Worm (Caenorhabditis elegans) whole organism, L2 larva: ENCODE data around the gene R08C7.4.
A peak's percentile ranks its signal among the peaks of the same experiment; 100 is the strongest.

ENCODE experiments used
- C34F6.9 ChIP-seq: fragments of 150-350 bp; optimal IDR thresholded peaks from 2 replicates; lab custom pipeline; 2014; ENCODE audit warnings: missing biosample characterization, missing genetic modification characterization
- F13H6.1 ChIP-seq: sonication (generic microtip); optimal IDR thresholded peaks from 2 replicates; lab custom pipeline; 2016; ENCODE audit warnings: missing genetic modification characterization, missing compliant biosample characterization
- R02D3.7 ChIP-seq: fragments of 150-350 bp; optimal IDR thresholded peaks from 2 replicates; lab custom pipeline; 2014; ENCODE audit warnings: missing biosample characterization, missing genetic modification characterization
- Y55F3AM.14 ChIP-seq: fragments of 200-800 bp; sonication (Bioruptor generic); optimal IDR thresholded peaks from 2 replicates; lab custom pipeline; 2018; ENCODE audit warnings: mild to moderate bottlenecking, missing genetic modification characterization, missing compliant biosample characterization
- ZK546.5 ChIP-seq: sonication (generic microtip); optimal IDR thresholded peaks from 2 replicates; lab custom pipeline; 2017; ENCODE audit warnings: missing biosample characterization, missing genetic modification characterization
- aly-2 ChIP-seq: fragments of 150-350 bp; optimal IDR thresholded peaks from 2 replicates; lab custom pipeline; 2014; ENCODE audit warnings: missing biosample characterization, missing genetic modification characterization
- ama-1 ChIP-seq: fragments of 150-350 bp; optimal IDR thresholded peaks from 2 replicates; lab custom pipeline; 2018; ENCODE audit warnings: inconsistent platforms
- blmp-1 ChIP-seq: sonication (generic microtip); optimal IDR thresholded peaks from 2 replicates; lab custom pipeline; 2017; ENCODE audit warnings: missing genetic modification characterization, mild to moderate bottlenecking, missing compliant biosample characterization, antibody characterized with exemption, moderate library complexity; ENCODE audit not compliant: insufficient read depth
- ceh-16 ChIP-seq: fragments of 150-350 bp; optimal IDR thresholded peaks from 2 replicates; lab custom pipeline; 2014; ENCODE audit warnings: missing biosample characterization, missing genetic modification characterization
- ceh-82 ChIP-seq: fragments of 150-350 bp; optimal IDR thresholded peaks from 2 replicates; lab custom pipeline; 2014; ENCODE audit warnings: missing biosample characterization, missing genetic modification characterization
- crh-2 ChIP-seq: sonication (generic microtip); optimal IDR thresholded peaks from 2 replicates; lab custom pipeline; 2017; ENCODE audit warnings: missing biosample characterization, missing genetic modification characterization
- dmd-4 ChIP-seq: sonication (generic microtip); optimal IDR thresholded peaks from 2 replicates; lab custom pipeline; 2017; ENCODE audit warnings: missing biosample characterization, missing genetic modification characterization
- egl-27 ChIP-seq: sonication (generic microtip); optimal IDR thresholded peaks from 3 replicates; lab custom pipeline; 2017; ENCODE audit warnings: missing biosample characterization, missing genetic modification reagents, missing genetic modification characterization
- elt-1 ChIP-seq: fragments of 150-350 bp; optimal IDR thresholded peaks from 2 replicates; lab custom pipeline; 2014; ENCODE audit warnings: missing biosample characterization, missing genetic modification characterization
- elt-3 ChIP-seq: sonication (generic microtip); optimal IDR thresholded peaks from 2 replicates; lab custom pipeline; 2017; ENCODE audit warnings: missing biosample characterization, missing genetic modification characterization
- fos-1 ChIP-seq: fragments of 150-350 bp; optimal IDR thresholded peaks from 2 replicates; lab custom pipeline; 2014; ENCODE audit warnings: missing biosample characterization, missing genetic modification characterization
- gmeb-1 ChIP-seq: fragments of 150-350 bp; optimal IDR thresholded peaks from 2 replicates; lab custom pipeline; 2014; ENCODE audit warnings: missing biosample characterization, missing genetic modification characterization
- lin-11 ChIP-seq: fragments of 150-350 bp; sonication (generic microtip); optimal IDR thresholded peaks from 2 replicates; lab custom pipeline; 2014; ENCODE audit warnings: missing biosample characterization, missing genetic modification characterization, inconsistent platforms, mixed read lengths
- lin-13 ChIP-seq: fragments of 150-350 bp; optimal IDR thresholded peaks from 2 replicates; lab custom pipeline; 2014; ENCODE audit warnings: missing biosample characterization, missing genetic modification reagents, missing genetic modification characterization
- lsy-2 ChIP-seq, 2 experiments: fragments of 150-350 bp in 1 of 2; sonication (generic microtip) in 1 of 2; optimal IDR thresholded peaks; 2 replicates each; lab custom pipeline; 2014 to 2017; ENCODE audit warnings: missing biosample characterization in 2 of 2, missing genetic modification characterization in 2 of 2
- mab-5 ChIP-seq: fragments of 150-350 bp; optimal IDR thresholded peaks from 2 replicates; lab custom pipeline; 2014; ENCODE audit warnings: missing biosample characterization, missing genetic modification characterization
- mbf-1 ChIP-seq: sonication (generic microtip); optimal IDR thresholded peaks from 2 replicates; lab custom pipeline; 2017; ENCODE audit warnings: missing biosample characterization, missing genetic modification characterization
- mdl-1 ChIP-seq, 2 experiments: fragments of 150-350 bp in 1 of 2; sonication (generic microtip) in 1 of 2; optimal IDR thresholded peaks; 2 replicates each; lab custom pipeline; 2017; ENCODE audit warnings: missing biosample characterization in 2 of 2, missing genetic modification characterization in 2 of 2
- nhr-10 ChIP-seq: sonication (generic microtip); optimal IDR thresholded peaks from 2 replicates; lab custom pipeline; 2017; ENCODE audit warnings: missing biosample characterization, missing genetic modification characterization
- nhr-11 ChIP-seq: fragments of 150-350 bp; optimal IDR thresholded peaks from 2 replicates; lab custom pipeline; 2014; ENCODE audit warnings: missing biosample characterization, missing genetic modification characterization
- nhr-12 ChIP-seq: fragments of 150-350 bp; optimal IDR thresholded peaks from 2 replicates; lab custom pipeline; 2014; ENCODE audit warnings: missing biosample characterization, missing genetic modification characterization
- nhr-129 ChIP-seq: fragments of 150-350 bp; optimal IDR thresholded peaks from 2 replicates; lab custom pipeline; 2014; ENCODE audit warnings: missing biosample characterization, missing genetic modification characterization
- nhr-21 ChIP-seq: fragments of 150-350 bp; optimal IDR thresholded peaks from 2 replicates; lab custom pipeline; 2014; ENCODE audit warnings: missing biosample characterization, missing genetic modification characterization
- nhr-23 ChIP-seq: fragments of 150-350 bp; optimal IDR thresholded peaks from 2 replicates; lab custom pipeline; 2014; ENCODE audit warnings: missing biosample characterization, missing genetic modification reagents, missing genetic modification characterization
- nhr-25 ChIP-seq: fragments of 150-350 bp; sonication (generic microtip); optimal IDR thresholded peaks from 3 replicates; lab custom pipeline; 2014; ENCODE audit warnings: missing biosample characterization, missing genetic modification characterization
- nhr-6 ChIP-seq: fragments of 150-350 bp; optimal IDR thresholded peaks from 2 replicates; lab custom pipeline; 2014; ENCODE audit warnings: missing biosample characterization, missing genetic modification characterization
- peb-1 ChIP-seq: fragments of 150-350 bp; optimal IDR thresholded peaks from 2 replicates; lab custom pipeline; 2014; ENCODE audit warnings: missing biosample characterization, missing genetic modification characterization
- sem-4 ChIP-seq: fragments of 150-350 bp; optimal IDR thresholded peaks from 2 replicates; lab custom pipeline; 2014; ENCODE audit warnings: missing biosample characterization, missing genetic modification reagents, missing genetic modification characterization
- skn-1 ChIP-seq: sonication (generic microtip); optimal IDR thresholded peaks from 2 replicates; lab custom pipeline; 2017; ENCODE audit warnings: missing biosample characterization, missing genetic modification characterization
- sma-3 ChIP-seq: sonication (generic microtip); optimal IDR thresholded peaks from 2 replicates; lab custom pipeline; 2016; ENCODE audit warnings: missing genetic modification reagents, missing genetic modification characterization, missing compliant biosample characterization
- sma-9 ChIP-seq, 2 experiments: fragments of 150-350 bp in 1 of 2; sonication (generic microtip) in 1 of 2; optimal IDR thresholded peaks; 2 replicates each; lab custom pipeline; 2014 to 2016; ENCODE audit warnings: missing genetic modification characterization in 2 of 2, mild to moderate bottlenecking in 1 of 2, missing biosample characterization in 1 of 2, missing compliant biosample characterization in 1 of 2, missing genetic modification reagents in 1 of 2, moderate library complexity in 1 of 2
- unc-39 ChIP-seq: fragments of 150-350 bp; optimal IDR thresholded peaks from 2 replicates; lab custom pipeline; 2014; ENCODE audit warnings: missing biosample characterization, missing genetic modification characterization
- unc-55 ChIP-seq: fragments of 150-350 bp; sonication (generic microtip); optimal IDR thresholded peaks from 3 replicates; lab custom pipeline; 2014; ENCODE audit warnings: missing biosample characterization, missing genetic modification reagents, missing genetic modification characterization
- zag-1 ChIP-seq: fragments of 150-350 bp; optimal IDR thresholded peaks from 2 replicates; lab custom pipeline; 2014; ENCODE audit warnings: missing biosample characterization, missing genetic modification characterization
- ztf-1 ChIP-seq: fragments of 200-800 bp; sonication (Bioruptor generic); conservative IDR thresholded peaks from 2 replicates; pipeline ENCODE4 v1.3.6; 2022; ENCODE audit warnings: missing genetic modification characterization, missing compliant biosample characterization
- ztf-11 ChIP-seq: sonication (generic microtip); optimal IDR thresholded peaks from 2 replicates; lab custom pipeline; 2017; ENCODE audit warnings: missing biosample characterization, missing genetic modification characterization
- ztf-4 ChIP-seq: fragments of 150-350 bp; optimal IDR thresholded peaks from 2 replicates; lab custom pipeline; 2014; ENCODE audit warnings: missing biosample characterization, missing genetic modification characterization

R08C7.4 gene

DNA sequence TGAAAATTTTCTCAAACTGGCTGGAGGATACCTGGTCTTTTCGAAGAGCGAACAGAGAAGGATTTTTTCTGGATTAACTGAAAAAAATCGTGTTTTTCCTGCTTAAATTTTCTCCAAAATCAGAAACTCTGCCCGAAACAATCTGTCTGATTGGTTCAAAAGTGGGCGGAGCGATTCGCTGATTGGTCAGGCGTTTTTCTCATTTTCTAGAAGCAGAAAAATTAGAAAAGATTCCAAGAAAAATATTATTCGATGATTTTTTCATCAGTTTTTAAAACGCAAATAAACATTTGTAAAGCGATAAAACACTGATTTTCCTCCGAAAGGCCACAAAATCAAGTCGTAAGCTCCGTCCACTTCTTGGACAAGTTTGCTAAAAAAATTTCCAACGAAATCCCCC is 35.9 kb upstream of the R08C7.4 start:
- TF ChIP-seq lin-13 (GFP tag; lab: Kevin White, UChicago): no peak
- no peak for TF ChIP-seq ZK546.5 (tag; lab: Kevin White, UChicago)
- TF ChIP-seq dmd-4 (tag; lab: Kevin White, UChicago): no peak
- no peak for TF ChIP-seq nhr-11 (tag; lab: Kevin White, UChicago)
- no peak for TF ChIP-seq nhr-21 (tag; lab: Kevin White, UChicago)
- TF ChIP-seq fos-1 (tag; lab: Kevin White, UChicago): no peak
- no peak for TF ChIP-seq skn-1 (tag; lab: Kevin White, UChicago)
- no peak for TF ChIP-seq elt-3 (tag; lab: Kevin White, UChicago)
- no peak for TF ChIP-seq zag-1 (tag; lab: Kevin White, UChicago)
- TF ChIP-seq ceh-16 (tag; lab: Kevin White, UChicago): no peak
- TF ChIP-seq mab-5: no peak
- TF ChIP-seq nhr-12 (tag; lab: Kevin White, UChicago): no peak
- TF ChIP-seq elt-1: no peak
- no peak for TF ChIP-seq nhr-25
- TF ChIP-seq unc-39 (tag; lab: Kevin White, UChicago): no peak
- TF ChIP-seq R02D3.7 (tag; lab: Kevin White, UChicago): no peak
- TF ChIP-seq lsy-2 (tag; optimal IDR thresholded peaks at IDR 0.05; lab: Kevin White, UChicago): no peak
- no peak for TF ChIP-seq unc-55 (GFP tag; lab: Kevin White, UChicago)
- no peak for TF ChIP-seq nhr-23 (tag; lab: Kevin White, UChicago)
- TF ChIP-seq, all 48 proteins: peak for 0

- peak; percentile 47 for TF ChIP-seq nhr-25
- TF ChIP-seq F13H6.1 (tag; lab: Kevin White, UChicago): peak; percentile 53
- no peak for TF ChIP-seq C34F6.9
- peak; percentile 94 for TF ChIP-seq blmp-1 (tag; lab: Kevin White, UChicago)
- TF ChIP-seq ztf-4: no peak
Observed at ce11 chrIV:4399418-4400136, 35.3 kb upstream of the R08C7.4 start.

- no peak for TF ChIP-seq mab-5
- TF ChIP-seq nhr-12 (tag; lab: Kevin White, UChicago): no peak
- TF ChIP-seq egl-27 (tag; lab: Kevin White, UChicago): peak; percentile 93
- no peak for TF ChIP-seq ztf-11 (tag; lab: Kevin White, UChicago)
- peak; percentile 84 for TF ChIP-seq nhr-6 (tag; lab: Kevin White, UChicago)
- TF ChIP-seq fos-1 (tag; lab: Kevin White, UChicago): peak; percentile 67
- peak; percentile 63 for TF ChIP-seq elt-1
- peak; percentile 45 to 86 for TF ChIP-seq mdl-1 (tag; optimal IDR thresholded peaks at IDR 0.05; lab: Kevin White, UChicago)
- peak; percentile 69 for TF ChIP-seq ztf-4
- no peak for TF ChIP-seq ztf-1
- TF ChIP-seq elt-3 (tag; lab: Kevin White, UChicago): no peak
- no peak for TF ChIP-seq R02D3.7 (tag; lab: Kevin White, UChicago)
- no peak for TF ChIP-seq nhr-23 (tag; lab: Kevin White, UChicago)
- peak; percentile 96 for TF ChIP-seq nhr-25
- no peak for TF ChIP-seq ZK546.5 (tag; lab: Kevin White, UChicago)
- peak; percentile 96 for TF ChIP-seq blmp-1 (tag; lab: Kevin White, UChicago)
- TF ChIP-seq ama-1 (lab: Kevin White, UChicago): no peak
- TF ChIP-seq skn-1 (tag; lab: Kevin White, UChicago): no peak
- peak; percentile 18 for TF ChIP-seq unc-55 (GFP tag; lab: Kevin White, UChicago)
- TF ChIP-seq C34F6.9: peak; percentile 44
- no peak for TF ChIP-seq peb-1
- peak; percentile 62 for TF ChIP-seq F13H6.1 (tag; lab: Kevin White, UChicago)
- TF ChIP-seq sma-3 (GFP tag; lab: Kevin White, UChicago): peak; percentile 86
- peak; percentile 83 for TF ChIP-seq sma-9 (GFP tag; optimal IDR thresholded peaks at IDR 0.05; lab: Kevin White, UChicago)
- no peak for TF ChIP-seq sma-9 (tag; optimal IDR thresholded peaks at IDR 0.05; lab: Kevin White, UChicago)
- TF ChIP-seq zag-1 (tag; lab: Kevin White, UChicago): no peak
- no peak for TF ChIP-seq dmd-4 (tag; lab: Kevin White, UChicago)
- TF ChIP-seq Y55F3AM.14 (GFP tag; lab: Kevin White, UChicago): no peak
- TF ChIP-seq mbf-1 (tag; lab: Kevin White, UChicago): no peak
- TF ChIP-seq crh-2 (tag; lab: Kevin White, UChicago): peak; percentile 80
- TF ChIP-seq lsy-2 (tag; optimal IDR thresholded peaks at IDR 0.05; lab: Kevin White, UChicago): peak; percentile 7 to 75
- no peak for TF ChIP-seq nhr-10
- no peak for TF ChIP-seq ceh-82 (tag; lab: Kevin White, UChicago)
- no peak for TF ChIP-seq unc-39 (tag; lab: Kevin White, UChicago)
- TF ChIP-seq nhr-11 (tag; lab: Kevin White, UChicago): no peak
- TF ChIP-seq aly-2 (tag; lab: Kevin White, UChicago): no peak
- TF ChIP-seq sem-4 (tag; lab: Kevin White, UChicago): peak; percentile 90
- TF ChIP-seq nhr-129: peak; percentile 70
- peak; percentile 82 for TF ChIP-seq gmeb-1 (tag; lab: Kevin White, UChicago)
- no peak for TF ChIP-seq lin-11 (tag; lab: Kevin White, UChicago)
Observed at ce11 chrIV:4400350-4401326, 34.2 kb upstream of the R08C7.4 start, which contains the start of gene Y24D9A.6. Gene Y24D9A.6, minus strand, starts transcription at chrIV:4400400.
